Fruit fly (Drosophila melanogaster): ENCODE results near the gene promL.

promL gene

DNA sequence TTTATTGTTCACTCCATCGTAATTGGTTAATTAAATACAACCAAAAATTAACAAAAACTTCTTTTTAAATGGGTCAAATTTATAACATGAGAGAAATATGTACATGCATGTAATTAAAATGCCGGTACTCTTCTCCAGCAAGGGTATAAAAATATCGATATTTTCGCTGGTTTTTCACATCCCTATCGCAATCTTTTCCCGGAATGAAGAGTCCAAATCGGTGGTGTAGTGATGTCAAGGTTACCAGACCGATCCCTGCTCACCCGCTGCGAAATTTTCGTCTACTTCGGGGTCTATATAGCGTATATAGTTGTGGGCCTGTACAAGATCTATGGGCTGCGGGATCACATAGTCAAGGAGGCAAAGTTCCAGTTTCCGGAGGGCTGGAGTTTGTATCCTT is 34.4 kb upstream of the promL start, which contains the start of gene rasp (continued):
- TF ChIP-seq hkb (optimal IDR thresholded peaks at IDR 0.05) = no peak
- TF ChIP-seq hkb (GFP tag; IDR thresholded peaks at IDR 0.05) = no peak
- no peak for TF ChIP-seq h (optimal IDR thresholded peaks at IDR 0.05)
- TF ChIP-seq Rx (GFP tag; IDR thresholded peaks at IDR 0.05) = no peak
- TF ChIP-seq psq (GFP tag; optimal IDR thresholded peaks at IDR 0.05) = no peak
- no peak for TF ChIP-seq CG10431 (GFP tag; optimal IDR thresholded peaks at IDR 0.05)
- TF ChIP-seq trem (tag; optimal IDR thresholded peaks at IDR 0.05) = peak; percentile 11
- TF ChIP-seq mirr (GFP tag; optimal IDR thresholded peaks at IDR 0.05) = no peak
- no peak for TF ChIP-seq CG10654 (GFP tag; optimal IDR thresholded peaks at IDR 0.05)
- TF ChIP-seq Sry-δ (GFP tag; optimal IDR thresholded peaks at IDR 0.05) = peak; percentile 79
- no peak for TF ChIP-seq CG11560 (tag; IDR thresholded peaks at IDR 0.05)
- TF ChIP-seq Hsf (GFP tag; optimal IDR thresholded peaks at IDR 0.05) = no peak
- no peak for TF ChIP-seq dmrt99B (tag; optimal IDR thresholded peaks at IDR 0.05)
- no peak for TF ChIP-seq CG4730 (GFP tag; IDR thresholded peaks at IDR 0.05)
- no peak for TF ChIP-seq CG3407 (GFP tag; optimal IDR thresholded peaks at IDR 0.05)
- no peak for TF ChIP-seq tup (GFP tag; optimal IDR thresholded peaks at IDR 0.05)
- no peak for TF ChIP-seq Optix (GFP tag; IDR thresholded peaks at IDR 0.05)
- TF ChIP-seq ap (GFP tag; IDR thresholded peaks at IDR 0.05) = no peak
- TF ChIP-seq sna (GFP tag; IDR thresholded peaks at IDR 0.05; ENCODE audit: partially characterized antibody) = 0 out of 2 replicates have a peak, but pooled peaks have one; percentile 29
- peak; percentile 27 for TF ChIP-seq pzg (GFP tag; optimal IDR thresholded peaks at IDR 0.05)
- no peak for TF ChIP-seq insv (GFP tag; optimal IDR thresholded peaks at IDR 0.05)
- peak; percentile 34 for TF ChIP-seq nerfin-1 (tag; optimal IDR thresholded peaks at IDR 0.05)
- TF ChIP-seq onecut (GFP tag; IDR thresholded peaks at IDR 0.05) = no peak
- no peak for TF ChIP-seq Nf-YB (GFP tag; optimal IDR thresholded peaks at IDR 0.05)
- no peak for TF ChIP-seq vfl (GFP tag; optimal IDR thresholded peaks at IDR 0.05)
- TF ChIP-seq MBD-R2 (GFP tag; IDR thresholded peaks at IDR 0.05) = peak; percentile 51
- TF ChIP-seq ttk (GFP tag; IDR thresholded peaks at IDR 0.05) = no peak
- TF ChIP-seq Pdp1 (GFP tag; optimal IDR thresholded peaks at IDR 0.05) = no peak
- TF ChIP-seq hbn (GFP tag; IDR thresholded peaks at IDR 0.05; ENCODE audit: partially characterized antibody) = peak; percentile 55
- no peak for TF ChIP-seq rib (GFP tag; IDR thresholded peaks at IDR 0.05)
- no peak for TF ChIP-seq CG30403 (GFP tag; optimal IDR thresholded peaks at IDR 0.05)
- no peak for TF ChIP-seq da (GFP tag; optimal IDR thresholded peaks at IDR 0.05)
- no peak for TF ChIP-seq cwo (GFP tag; optimal IDR thresholded peaks at IDR 0.05)
- no peak for TF ChIP-seq CG11085 (GFP tag; IDR thresholded peaks at IDR 0.05)
- TF ChIP-seq ATbp (GFP tag; optimal IDR thresholded peaks at IDR 0.05) = no peak
- TF ChIP-seq klu (GFP tag; IDR thresholded peaks at IDR 0.05) = no peak
- peak; percentile 34 for TF ChIP-seq YL-1 (GFP tag; optimal IDR thresholded peaks at IDR 0.05)
- TF ChIP-seq oc (tag; optimal IDR thresholded peaks at IDR 0.05) = no peak
- peak; percentile 45 for TF ChIP-seq unc-4 (GFP tag; IDR thresholded peaks at IDR 0.05; ENCODE audit: partially characterized antibody)
- no peak for TF ChIP-seq CG12155 (GFP tag; optimal IDR thresholded peaks at IDR 0.05)
- TF ChIP-seq CG18599 (GFP tag; optimal IDR thresholded peaks at IDR 0.05) = no peak
- no peak for TF ChIP-seq bigmax (GFP tag; optimal IDR thresholded peaks at IDR 0.05)
- TF ChIP-seq gce (GFP tag; IDR thresholded peaks at IDR 0.05) = no peak
- TF ChIP-seq sima (GFP tag; optimal IDR thresholded peaks at IDR 0.05) = no peak
- no peak for TF ChIP-seq D19B (GFP tag; optimal IDR thresholded peaks at IDR 0.05)
- no peak for TF ChIP-seq ash1 (GFP tag; optimal IDR thresholded peaks at IDR 0.05)
- TF ChIP-seq lov (optimal IDR thresholded peaks at IDR 0.05) = no peak
- no peak for TF ChIP-seq lov (GFP tag; IDR thresholded peaks at IDR 0.05)
- peak in 1 of 3 experiments; percentile 8 for TF ChIP-seq Stat92E (GFP tag; optimal IDR thresholded peaks at IDR 0.05)
- no peak for TF ChIP-seq Jarid2 (GFP tag; optimal IDR thresholded peaks at IDR 0.05)
- no peak for TF ChIP-seq CG8290 (GFP tag; optimal IDR thresholded peaks at IDR 0.05)
- no peak for TF ChIP-seq CG8290 (tag; optimal IDR thresholded peaks at IDR 0.05)
- TF ChIP-seq BEAF-32 (GFP tag; optimal IDR thresholded peaks at IDR 0.05) = peak; percentile 63
